Worm (Caenorhabditis elegans) whole organism, L1 larva: ENCODE results near the gene col-154.

Experiments used
- fkh-8 ChIP-seq: sonication (generic microtip); optimal IDR thresholded peaks from 2 replicates; lab custom pipeline; 2016; ENCODE audit warnings: mild to moderate bottlenecking, missing genetic modification characterization, missing compliant biosample characterization
- hlh-4 ChIP-seq: sonication (generic microtip); optimal IDR thresholded peaks from 2 replicates; lab custom pipeline; 2016; ENCODE audit warnings: mild to moderate bottlenecking, missing genetic modification characterization, missing compliant biosample characterization
- nhr-28 ChIP-seq: fragments of 150-350 bp; optimal IDR thresholded peaks from 2 replicates; lab custom pipeline; 2014; ENCODE audit warnings: missing biosample characterization, missing genetic modification characterization
- nhr-77 ChIP-seq: fragments of 150-350 bp; optimal IDR thresholded peaks from 2 replicates; lab custom pipeline; 2014; ENCODE audit warnings: missing biosample characterization, missing genetic modification characterization
- rnt-1 ChIP-seq: sonication (generic microtip); optimal IDR thresholded peaks from 2 replicates; lab custom pipeline; 2016; ENCODE audit warnings: mild to moderate bottlenecking, missing genetic modification characterization, moderate library complexity, missing compliant biosample characterization
- unc-86 ChIP-seq: sonication (generic microtip); optimal IDR thresholded peaks from 2 replicates; lab custom pipeline; 2016; ENCODE audit warnings: missing genetic modification characterization, missing compliant biosample characterization
- xbp-1 ChIP-seq: sonication (generic microtip); optimal IDR thresholded peaks from 2 replicates; lab custom pipeline; 2016; ENCODE audit warnings: missing genetic modification characterization, missing compliant biosample characterization

DNA sequence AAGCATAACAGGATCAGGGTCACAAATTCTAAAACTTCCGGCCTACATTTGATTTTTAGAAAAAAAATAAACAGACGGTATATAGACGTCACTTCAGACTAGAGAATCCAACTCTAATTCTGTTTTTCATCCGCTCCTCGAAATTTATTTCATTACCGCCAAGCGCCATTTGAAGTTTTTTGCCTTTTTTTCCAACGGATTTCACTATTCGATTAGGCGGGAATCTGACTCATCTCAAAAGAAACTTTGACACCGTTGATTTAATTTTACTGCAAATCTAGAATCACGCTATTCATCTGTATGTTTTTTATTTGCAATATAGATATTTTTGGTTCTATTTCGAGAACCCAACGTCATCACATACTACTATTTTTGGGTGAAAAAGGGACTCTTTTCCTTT is 45.7 kb downstream of the col-154 start:
- no peak for TF ChIP-seq hlh-4 (tag; lab: Kevin White, UChicago)
- no peak for TF ChIP-seq rnt-1 (tag; lab: Kevin White, UChicago)
- no peak for TF ChIP-seq nhr-28
- TF ChIP-seq unc-86 (tag; lab: Kevin White, UChicago) = no peak
- TF ChIP-seq fkh-8 = no peak
- no peak for TF ChIP-seq nhr-77
- no peak for TF ChIP-seq xbp-1 (tag; lab: Kevin White, UChicago)
